Worm (Caenorhabditis elegans) whole organism, L2 larva: ENCODE results near the gene F23F12.12.
A peak's percentile ranks its signal among the peaks of the same experiment; 100 is the strongest.

Experiments used
- C34F6.9 ChIP-seq: fragments of 150-350 bp; optimal IDR thresholded peaks from 2 replicates; lab custom pipeline; 2014; ENCODE audit warnings: missing biosample characterization, missing genetic modification characterization
- F13H6.1 ChIP-seq: sonication (generic microtip); optimal IDR thresholded peaks from 2 replicates; lab custom pipeline; 2016; ENCODE audit warnings: missing genetic modification characterization, missing compliant biosample characterization
- R02D3.7 ChIP-seq: fragments of 150-350 bp; optimal IDR thresholded peaks from 2 replicates; lab custom pipeline; 2014; ENCODE audit warnings: missing biosample characterization, missing genetic modification characterization
- Y55F3AM.14 ChIP-seq: fragments of 200-800 bp; sonication (Bioruptor generic); optimal IDR thresholded peaks from 2 replicates; lab custom pipeline; 2018; ENCODE audit warnings: mild to moderate bottlenecking, missing genetic modification characterization, missing compliant biosample characterization
- ZK546.5 ChIP-seq: sonication (generic microtip); optimal IDR thresholded peaks from 2 replicates; lab custom pipeline; 2017; ENCODE audit warnings: missing biosample characterization, missing genetic modification characterization
- alr-1 ChIP-seq: fragments of 150-350 bp; optimal IDR thresholded peaks from 2 replicates; lab custom pipeline; 2014; ENCODE audit warnings: missing biosample characterization, missing genetic modification characterization
- aly-2 ChIP-seq: fragments of 150-350 bp; optimal IDR thresholded peaks from 2 replicates; lab custom pipeline; 2014; ENCODE audit warnings: missing biosample characterization, missing genetic modification characterization
- ama-1 ChIP-seq: fragments of 150-350 bp; optimal IDR thresholded peaks from 2 replicates; lab custom pipeline; 2018; ENCODE audit warnings: inconsistent platforms
- ceh-16 ChIP-seq: fragments of 150-350 bp; optimal IDR thresholded peaks from 2 replicates; lab custom pipeline; 2014; ENCODE audit warnings: missing biosample characterization, missing genetic modification characterization
- ceh-82 ChIP-seq: fragments of 150-350 bp; optimal IDR thresholded peaks from 2 replicates; lab custom pipeline; 2014; ENCODE audit warnings: missing biosample characterization, missing genetic modification characterization
- crh-2 ChIP-seq: sonication (generic microtip); optimal IDR thresholded peaks from 2 replicates; lab custom pipeline; 2017; ENCODE audit warnings: missing biosample characterization, missing genetic modification characterization
- egl-27 ChIP-seq: sonication (generic microtip); optimal IDR thresholded peaks from 3 replicates; lab custom pipeline; 2017; ENCODE audit warnings: missing biosample characterization, missing genetic modification reagents, missing genetic modification characterization
- elt-1 ChIP-seq: fragments of 150-350 bp; optimal IDR thresholded peaks from 2 replicates; lab custom pipeline; 2014; ENCODE audit warnings: missing biosample characterization, missing genetic modification characterization
- elt-3 ChIP-seq: sonication (generic microtip); optimal IDR thresholded peaks from 2 replicates; lab custom pipeline; 2017; ENCODE audit warnings: missing biosample characterization, missing genetic modification characterization
- fos-1 ChIP-seq: fragments of 150-350 bp; optimal IDR thresholded peaks from 2 replicates; lab custom pipeline; 2014; ENCODE audit warnings: missing biosample characterization, missing genetic modification characterization
- gmeb-1 ChIP-seq: fragments of 150-350 bp; optimal IDR thresholded peaks from 2 replicates; lab custom pipeline; 2014; ENCODE audit warnings: missing biosample characterization, missing genetic modification characterization
- lin-13 ChIP-seq: fragments of 150-350 bp; optimal IDR thresholded peaks from 2 replicates; lab custom pipeline; 2014; ENCODE audit warnings: missing biosample characterization, missing genetic modification reagents, missing genetic modification characterization
- lin-39 ChIP-seq: fragments of 150-350 bp; optimal IDR thresholded peaks from 2 replicates; lab custom pipeline; 2014; ENCODE audit warnings: missing biosample characterization, missing genetic modification reagents, missing genetic modification characterization
- lsy-2 ChIP-seq, 2 experiments: fragments of 150-350 bp in 1 of 2; sonication (generic microtip) in 1 of 2; optimal IDR thresholded peaks; 2 replicates each; lab custom pipeline; 2014 to 2017; ENCODE audit warnings: missing biosample characterization in 2 of 2, missing genetic modification characterization in 2 of 2
- mab-5 ChIP-seq: fragments of 150-350 bp; optimal IDR thresholded peaks from 2 replicates; lab custom pipeline; 2014; ENCODE audit warnings: missing biosample characterization, missing genetic modification characterization
- mbf-1 ChIP-seq: sonication (generic microtip); optimal IDR thresholded peaks from 2 replicates; lab custom pipeline; 2017; ENCODE audit warnings: missing biosample characterization, missing genetic modification characterization
- nhr-11 ChIP-seq: fragments of 150-350 bp; optimal IDR thresholded peaks from 2 replicates; lab custom pipeline; 2014; ENCODE audit warnings: missing biosample characterization, missing genetic modification characterization
- nhr-12 ChIP-seq: fragments of 150-350 bp; optimal IDR thresholded peaks from 2 replicates; lab custom pipeline; 2014; ENCODE audit warnings: missing biosample characterization, missing genetic modification characterization
- nhr-129 ChIP-seq: fragments of 150-350 bp; optimal IDR thresholded peaks from 2 replicates; lab custom pipeline; 2014; ENCODE audit warnings: missing biosample characterization, missing genetic modification characterization
- nhr-21 ChIP-seq: fragments of 150-350 bp; optimal IDR thresholded peaks from 2 replicates; lab custom pipeline; 2014; ENCODE audit warnings: missing biosample characterization, missing genetic modification characterization
- nhr-25 ChIP-seq: fragments of 150-350 bp; sonication (generic microtip); optimal IDR thresholded peaks from 3 replicates; lab custom pipeline; 2014; ENCODE audit warnings: missing biosample characterization, missing genetic modification characterization
- nhr-6 ChIP-seq: fragments of 150-350 bp; optimal IDR thresholded peaks from 2 replicates; lab custom pipeline; 2014; ENCODE audit warnings: missing biosample characterization, missing genetic modification characterization
- nhr-77 ChIP-seq: fragments of 150-350 bp; optimal IDR thresholded peaks from 2 replicates; lab custom pipeline; 2014; ENCODE audit warnings: missing biosample characterization, missing genetic modification characterization
- sem-4 ChIP-seq: fragments of 150-350 bp; optimal IDR thresholded peaks from 2 replicates; lab custom pipeline; 2014; ENCODE audit warnings: missing biosample characterization, missing genetic modification reagents, missing genetic modification characterization
- skn-1 ChIP-seq: sonication (generic microtip); optimal IDR thresholded peaks from 2 replicates; lab custom pipeline; 2017; ENCODE audit warnings: missing biosample characterization, missing genetic modification characterization
- sma-3 ChIP-seq: sonication (generic microtip); optimal IDR thresholded peaks from 2 replicates; lab custom pipeline; 2016; ENCODE audit warnings: missing genetic modification reagents, missing genetic modification characterization, missing compliant biosample characterization
- sma-9 ChIP-seq, 2 experiments: fragments of 150-350 bp in 1 of 2; sonication (generic microtip) in 1 of 2; optimal IDR thresholded peaks; 2 replicates each; lab custom pipeline; 2014 to 2016; ENCODE audit warnings: missing genetic modification characterization in 2 of 2, mild to moderate bottlenecking in 1 of 2, missing biosample characterization in 1 of 2, missing compliant biosample characterization in 1 of 2, missing genetic modification reagents in 1 of 2, moderate library complexity in 1 of 2
- snpc-4 ChIP-seq: fragments of 150-350 bp; optimal IDR thresholded peaks from 2 replicates; lab custom pipeline; 2014; ENCODE audit warnings: missing biosample characterization, missing genetic modification characterization
- unc-39 ChIP-seq: fragments of 150-350 bp; optimal IDR thresholded peaks from 2 replicates; lab custom pipeline; 2014; ENCODE audit warnings: missing biosample characterization, missing genetic modification characterization
- unc-62 ChIP-seq: fragments of 150-350 bp; optimal IDR thresholded peaks from 2 replicates; lab custom pipeline; 2014; ENCODE audit warnings: missing biosample characterization, missing genetic modification reagents, missing genetic modification characterization
- ztf-1 ChIP-seq: fragments of 200-800 bp; sonication (Bioruptor generic); conservative IDR thresholded peaks from 2 replicates; pipeline ENCODE4 v1.3.6; 2022; ENCODE audit warnings: missing genetic modification characterization, missing compliant biosample characterization
- ztf-11 ChIP-seq: sonication (generic microtip); optimal IDR thresholded peaks from 2 replicates; lab custom pipeline; 2017; ENCODE audit warnings: missing biosample characterization, missing genetic modification characterization
- ztf-4 ChIP-seq: fragments of 150-350 bp; optimal IDR thresholded peaks from 2 replicates; lab custom pipeline; 2014; ENCODE audit warnings: missing biosample characterization, missing genetic modification characterization

F23F12.12 gene

ce11 chrIII:6507832-6508231 lies at the start of gene F23F12.12:
TSS of gene F23F12.12 (plus strand) at chrIII:6508132.
- TF ChIP-seq lin-13 (GFP tag; lab: Kevin White, UChicago) (no peak), ceh-82 (tag; lab: Kevin White, UChicago) (no peak), ztf-4 (tag; lab: Kevin White, UChicago) (no peak), nhr-11 (no peak), snpc-4 (tag; lab: Kevin White, UChicago) (no peak), gmeb-1 (tag; lab: Kevin White, UChicago) (no peak), skn-1 (tag; lab: Kevin White, UChicago) (no peak), elt-1 (tag; lab: Kevin White, UChicago) (no peak), lin-39 (tag; lab: Kevin White, UChicago) (no peak), nhr-129 (tag; lab: Kevin White, UChicago) (no peak), unc-39 (tag; lab: Kevin White, UChicago) (no peak), ama-1 (lab: Kevin White, UChicago) (no peak), ZK546.5 (tag; lab: Kevin White, UChicago) (no peak), aly-2 (tag; lab: Kevin White, UChicago) (no peak), C34F6.9 (tag; lab: Kevin White, UChicago) (no peak), R02D3.7 (tag; lab: Kevin White, UChicago) (no peak), sem-4 (tag; lab: Kevin White, UChicago) (no peak), egl-27 (no peak)

ce11 chrIII:6459820-6460219 lies 48.1 kb upstream of the F23F12.12 start, which contains the start of gene algn-1:
TSS of gene algn-1 (plus strand) at chrIII:6460120.
- TF ChIP-seq Y55F3AM.14 (GFP tag; lab: Kevin White, UChicago) (no peak), C34F6.9 (tag; lab: Kevin White, UChicago) (no peak), ceh-82 (tag; lab: Kevin White, UChicago) (no peak), crh-2 (tag; lab: Kevin White, UChicago) (no peak), alr-1 (no peak), elt-3 (tag; lab: Kevin White, UChicago) (no peak), nhr-129 (tag; lab: Kevin White, UChicago) (no peak), nhr-77 (tag; lab: Kevin White, UChicago) (no peak), ztf-11 (tag; lab: Kevin White, UChicago) (no peak), unc-39 (tag; lab: Kevin White, UChicago) (no peak), sma-3 (GFP tag; lab: Kevin White, UChicago) (no peak), ztf-4 (tag; lab: Kevin White, UChicago) (no peak), unc-62 (GFP tag; lab: Kevin White, UChicago) (no peak), mbf-1 (no peak), ceh-16 (tag; lab: Kevin White, UChicago) (no peak)

DNA sequence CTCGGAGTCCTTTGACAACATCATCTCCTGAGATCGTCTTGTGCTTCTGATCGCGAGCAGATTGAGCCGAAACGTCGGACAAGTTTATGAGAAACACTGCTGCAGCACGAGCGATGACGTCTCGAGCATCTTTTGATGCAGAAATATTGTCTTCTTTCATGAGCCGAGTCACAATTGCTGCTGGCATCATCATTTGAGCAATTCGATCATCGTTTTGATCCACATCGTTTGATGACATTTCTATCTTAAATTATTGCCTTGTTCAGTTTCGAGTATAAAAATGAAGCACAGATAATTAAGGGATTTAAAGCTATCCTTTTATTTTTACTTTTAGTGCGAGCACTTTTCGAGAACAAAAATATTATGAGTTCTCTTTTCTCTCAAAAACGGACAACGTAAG lies 45.3 kb upstream of the F23F12.12 start, which contains the start of gene T26A5.8:
Gene T26A5.8 (minus strand): TSS at position 247 of the 400 bp plus-strand sequence.
- TF ChIP-seq sma-9 (GFP tag; optimal IDR thresholded peaks at IDR 0.05; lab: Kevin White, UChicago) (no peak), sma-9 (tag; optimal IDR thresholded peaks at IDR 0.05; lab: Kevin White, UChicago) (no peak), ama-1 (lab: Kevin White, UChicago) (peak; percentile 56), mab-5 (tag; lab: Kevin White, UChicago) (no peak), lsy-2 (tag; optimal IDR thresholded peaks at IDR 0.05; lab: Kevin White, UChicago) (peak in 1 of 2 experiments; percentile 58), nhr-25 (tag; lab: Kevin White, UChicago) (no peak), ztf-1 (GFP tag; lab: Robert Waterston, UW) (no peak), lin-13 (GFP tag; lab: Kevin White, UChicago) (peak; percentile 15), sma-3 (GFP tag; lab: Kevin White, UChicago) (peak; percentile 45), nhr-6 (tag; lab: Kevin White, UChicago) (peak; percentile 19), crh-2 (tag; lab: Kevin White, UChicago) (peak; percentile 10), nhr-12 (tag; lab: Kevin White, UChicago) (no peak), fos-1 (tag; lab: Kevin White, UChicago) (no peak), nhr-129 (tag; lab: Kevin White, UChicago) (peak; percentile 25), F13H6.1 (tag; lab: Kevin White, UChicago) (no peak), elt-3 (tag; lab: Kevin White, UChicago) (no peak), ztf-4 (tag; lab: Kevin White, UChicago) (peak; percentile 29), skn-1 (tag; lab: Kevin White, UChicago) (no peak), nhr-21 (no peak)
